Worm (Caenorhabditis elegans): Measurements from ENCODE around the gene T25B9.4.

ce11 chrIV:10784085-10784484 is 26.6 kb upstream of the T25B9.4 start:
- no peak for TF ChIP-seq unc-62 (GFP tag; optimal IDR thresholded peaks at IDR 0.05)
- TF ChIP-seq ces-1 (GFP tag; optimal IDR thresholded peaks at IDR 0.05): no peak
- no peak for TF ChIP-seq nhr-237 (tag; optimal IDR thresholded peaks at IDR 0.05)
- no peak for TF ChIP-seq snpc-4 (tag; optimal IDR thresholded peaks at IDR 0.05)
- no peak for TF ChIP-seq nhr-76 (tag; optimal IDR thresholded peaks at IDR 0.05)
- TF ChIP-seq lin-32 (GFP tag; optimal IDR thresholded peaks at IDR 0.05): no peak
- no peak for TF ChIP-seq drap-1 (GFP tag; optimal IDR thresholded peaks at IDR 0.05)
- TF ChIP-seq tbx-8 (GFP tag; optimal IDR thresholded peaks at IDR 0.05): no peak
- no peak for TF ChIP-seq pha-4 (tag; optimal IDR thresholded peaks at IDR 0.05)
- no peak for TF ChIP-seq elt-1 (tag; optimal IDR thresholded peaks at IDR 0.05; ENCODE audit: borderline replicate concordance, insufficient read depth)
- TF ChIP-seq unc-39 (tag; optimal IDR thresholded peaks at IDR 0.05): no peak

All from whole organism, mixed stage, embryonic.